Worm (Caenorhabditis elegans) whole organism, midembryonic: Measurements from ENCODE around the gene srh-277.

Source experiments
- cog-1 ChIP-seq: sonication (generic microtip); optimal IDR thresholded peaks from 2 replicates; lab custom pipeline; 2016; ENCODE audit warnings: missing genetic modification characterization, missing compliant biosample characterization
- flt-1 ChIP-seq: fragments of 200-800 bp; sonication (Bioruptor generic); IDR thresholded peaks from 2 replicates; pipeline ENCODE4 v1.3.6; 2022; ENCODE audit warnings: missing genetic modification characterization, missing compliant biosample characterization
- klf-2 ChIP-seq: fragments of 200-800 bp; sonication (Bioruptor generic); conservative IDR thresholded peaks from 2 replicates; pipeline ENCODE4 v1.3.6; 2022; ENCODE audit warnings: missing genetic modification reagents, missing genetic modification characterization, missing compliant biosample characterization
- ref-1 ChIP-seq: fragments of 200-800 bp; sonication (Bioruptor generic); conservative IDR thresholded peaks from 2 replicates; pipeline ENCODE4 v1.3.6; 2022; ENCODE audit warnings: missing genetic modification reagents, missing genetic modification characterization, missing compliant biosample characterization
- tab-1 ChIP-seq: fragments of 200-800 bp; sonication (Bioruptor generic); IDR thresholded peaks from 2 replicates; pipeline ENCODE4 v1.3.6; 2022; ENCODE audit warnings: missing genetic modification characterization, missing compliant biosample characterization
- ztf-23 ChIP-seq: fragments of 200-800 bp; sonication (Bioruptor generic); IDR thresholded peaks from 2 replicates; pipeline ENCODE4 v1.3.6; 2022; ENCODE audit warnings: missing genetic modification reagents, missing genetic modification characterization, missing compliant biosample characterization

- TF ChIP-seq ref-1 (GFP tag; lab: Robert Waterston, UW): no peak
- TF ChIP-seq cog-1 (tag; lab: Kevin White, UChicago): no peak
- TF ChIP-seq klf-2 (GFP tag; lab: Robert Waterston, UW): no peak
- TF ChIP-seq flt-1 (GFP tag; lab: Robert Waterston, UW): no peak
- no peak for TF ChIP-seq tab-1
- TF ChIP-seq ztf-23 (GFP tag; lab: Robert Waterston, UW): no peak
These were observed 21.9 kb downstream of the srh-277 start, which contains the start of gene irld-26 for ce11 chrV:16204888-16205287.
